Worm (Caenorhabditis elegans) whole organism, late embryonic: ENCODE measurements around the gene ace-4.

Experiments used
- ahr-1 ChIP-seq: sonication (generic microtip); optimal IDR thresholded peaks from 2 replicates; lab custom pipeline; 2016; ENCODE audit warnings: missing genetic modification characterization, missing compliant biosample characterization
- ceh-19 ChIP-seq: fragments of 200-800 bp; sonication (Bioruptor generic); optimal IDR thresholded peaks from 2 replicates; lab custom pipeline; 2018; ENCODE audit warnings: mild to moderate bottlenecking, missing genetic modification characterization, missing compliant biosample characterization
- fkh-10 ChIP-seq: fragments of 150-350 bp; optimal IDR thresholded peaks from 2 replicates; lab custom pipeline; 2014; ENCODE audit warnings: missing biosample characterization, missing genetic modification reagents, missing genetic modification characterization
- lim-6 ChIP-seq: sonication (generic microtip); optimal IDR thresholded peaks from 2 replicates; lab custom pipeline; 2016; ENCODE audit warnings: missing genetic modification characterization, missing compliant biosample characterization
- mec-3 ChIP-seq: sonication (generic microtip); optimal IDR thresholded peaks from 2 replicates; lab custom pipeline; 2016; ENCODE audit warnings: borderline replicate concordance, missing genetic modification characterization, missing compliant biosample characterization
- nfya-1 ChIP-seq: sonication (generic microtip); optimal IDR thresholded peaks from 2 replicates; lab custom pipeline; 2017; ENCODE audit warnings: missing genetic modification characterization, mild to moderate bottlenecking, missing compliant biosample characterization, antibody characterized with exemption, moderate library complexity
- nhr-11 ChIP-seq: fragments of 150-350 bp; optimal IDR thresholded peaks from 2 replicates; lab custom pipeline; 2014; ENCODE audit warnings: missing biosample characterization, missing genetic modification characterization
- npax-4 ChIP-seq: sonication (generic microtip); optimal IDR thresholded peaks from 2 replicates; lab custom pipeline; 2016; ENCODE audit warnings: missing genetic modification characterization, missing compliant biosample characterization
- pha-4 ChIP-seq: fragments of 150-350 bp; optimal IDR thresholded peaks from 2 replicates; lab custom pipeline; 2018; ENCODE audit warnings: missing biosample characterization, missing genetic modification reagents, missing genetic modification characterization
- ttx-3 ChIP-seq: sonication (generic microtip); optimal IDR thresholded peaks from 2 replicates; lab custom pipeline; 2016; ENCODE audit warnings: missing genetic modification reagents, missing genetic modification characterization, missing compliant biosample characterization
- unc-42 ChIP-seq: sonication (generic microtip); optimal IDR thresholded peaks from 2 replicates; lab custom pipeline; 2016; ENCODE audit warnings: missing genotype, missing genetic modification characterization, missing compliant biosample characterization

- no peak for TF ChIP-seq nhr-11 (tag; lab: Kevin White, UChicago)
- TF ChIP-seq fkh-10 (GFP tag; lab: Kevin White, UChicago): no peak
- no peak for TF ChIP-seq ahr-1 (tag; lab: Kevin White, UChicago)
- no peak for TF ChIP-seq nfya-1 (tag; lab: Kevin White, UChicago)
- no peak for TF ChIP-seq ceh-19
- TF ChIP-seq unc-42: no peak
- TF ChIP-seq pha-4: no peak
- no peak for TF ChIP-seq npax-4 (tag; lab: Kevin White, UChicago)
- no peak for TF ChIP-seq mec-3
- TF ChIP-seq lim-6 (tag; lab: Kevin White, UChicago): no peak
- TF ChIP-seq ttx-3: no peak
Measured at ce11 chrII:14176642-14177041, 21.2 kb upstream of the ace-4 start.
